Fruit fly (Drosophila melanogaster): ENCODE data around the gene CG42870.

CG42870 gene

dm6 chr3R:21731682-21732081 lies 5.5 kb downstream of the CG42870 start (continued):
- TF ChIP-seq PHDP (tag; optimal IDR thresholded peaks at IDR 0.05) (no peak), pan (optimal IDR thresholded peaks at IDR 0.05) (no peak), pan (GFP tag; optimal IDR thresholded peaks at IDR 0.05 in 1 of 2, IDR thresholded peaks at IDR 0.05 in 1 of 2) (peak in 1 of 2 experiments; percentile 46), CG11504 (tag; optimal IDR thresholded peaks at IDR 0.05) (peak; percentile 37), Ptx1 (GFP tag; IDR thresholded peaks at IDR 0.05) (peak; percentile 38; the same call in 1 of the 2 replicates), CG32772 (GFP tag; IDR thresholded peaks at IDR 0.05) (0 out of 2 replicates have a peak, but pooled peaks have one; percentile 5), CG17328 (GFP tag; IDR thresholded peaks at IDR 0.05) (0 out of 2 replicates have a peak, but pooled peaks have one; percentile 16), Side (GFP tag; optimal IDR thresholded peaks at IDR 0.05) (no peak), gem (tag; optimal IDR thresholded peaks at IDR 0.05) (peak; percentile 20), sens (GFP tag) (peak; percentile 25), CG7839 (tag; optimal IDR thresholded peaks at IDR 0.05) (peak; percentile 5), CG15601 (tag; optimal IDR thresholded peaks at IDR 0.05) (no peak), row (GFP tag; IDR thresholded peaks at IDR 0.05) (0 out of 3 replicates have a peak, but pooled peaks have one; percentile 28), CG10979 (tag; optimal IDR thresholded peaks at IDR 0.05) (peak; percentile 2), CG1024 (GFP tag; IDR thresholded peaks at IDR 0.05) (no peak), Drgx (GFP tag; IDR thresholded peaks at IDR 0.05) (peak; percentile 52), dmrt99B (tag; optimal IDR thresholded peaks at IDR 0.05) (peak; percentile 16), wor (GFP tag; IDR thresholded peaks at IDR 0.05) (0 out of 2 replicates have a peak, but pooled peaks have one; percentile 15), Sox102F (GFP tag; optimal IDR thresholded peaks at IDR 0.05) (peak; percentile 27)

dm6 chr3R:21730955-21731354 lies 6.2 kb downstream of the CG42870 start:
- peak; percentile 38 for TF ChIP-seq stwl (tag; optimal IDR thresholded peaks at IDR 0.05)
- peak; percentile 94 for TF ChIP-seq CG18011 (GFP tag; optimal IDR thresholded peaks at IDR 0.05)
- TF ChIP-seq oc (tag; optimal IDR thresholded peaks at IDR 0.05), result no peak

DNA sequence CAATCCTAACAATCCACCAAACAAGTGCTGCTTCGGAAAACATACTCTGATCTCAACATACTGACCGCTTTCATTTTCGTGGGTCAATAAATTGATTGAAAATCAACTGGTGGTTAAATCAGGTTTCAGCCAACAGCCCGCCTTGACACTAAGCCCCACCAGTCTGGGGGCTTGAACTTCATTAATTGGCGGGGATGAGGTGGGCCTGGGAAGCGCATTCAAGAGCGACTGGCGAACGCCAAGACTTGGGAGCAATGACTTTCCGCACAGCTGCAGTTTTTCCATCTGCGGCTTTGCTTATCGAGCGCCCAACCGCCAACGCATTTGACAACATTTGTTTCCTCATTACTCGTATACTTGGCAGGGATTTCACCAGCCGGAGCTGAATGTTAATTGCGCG lies 10.6 kb downstream of the CG42870 start:
- TF ChIP-seq hb (GFP tag; IDR thresholded peaks at IDR 0.05; ENCODE audit: partially characterized antibody) (no peak), CG13775 (GFP tag; optimal IDR thresholded peaks at IDR 0.05) (no peak), psq (GFP tag; optimal IDR thresholded peaks at IDR 0.05) (no peak), oc (tag; optimal IDR thresholded peaks at IDR 0.05) (peak; percentile 53), gem (tag; optimal IDR thresholded peaks at IDR 0.05) (no peak), CG30431 (GFP tag; optimal IDR thresholded peaks at IDR 0.05) (no peak), Awh (GFP tag; IDR thresholded peaks at IDR 0.05) (0 out of 2 replicates have a peak, but pooled peaks have one; percentile 32)

DNA sequence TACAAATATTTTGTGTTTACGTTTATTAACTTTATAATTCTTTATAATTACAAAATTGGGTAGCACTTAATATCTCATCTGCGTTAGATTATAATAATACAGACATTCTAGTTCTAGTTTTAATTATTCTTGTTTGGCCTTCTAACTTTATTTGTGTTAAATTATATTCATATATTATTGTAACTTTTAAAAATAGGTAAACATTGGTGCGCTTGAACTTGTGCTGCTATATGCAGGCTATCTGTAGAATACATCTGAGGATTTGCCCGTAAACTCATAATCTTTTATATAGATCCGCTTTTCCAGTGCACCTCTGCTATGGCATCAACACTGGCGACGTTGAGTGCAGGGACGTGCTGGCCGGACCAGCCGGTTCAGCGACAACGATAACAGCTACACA lies 14.7 kb downstream of the CG42870 start:
- TF ChIP-seq Drgx (GFP tag; IDR thresholded peaks at IDR 0.05) (0 out of 2 replicates have a peak, but pooled peaks have one; percentile 11), hth (optimal IDR thresholded peaks at IDR 0.05) (no peak)

DNA sequence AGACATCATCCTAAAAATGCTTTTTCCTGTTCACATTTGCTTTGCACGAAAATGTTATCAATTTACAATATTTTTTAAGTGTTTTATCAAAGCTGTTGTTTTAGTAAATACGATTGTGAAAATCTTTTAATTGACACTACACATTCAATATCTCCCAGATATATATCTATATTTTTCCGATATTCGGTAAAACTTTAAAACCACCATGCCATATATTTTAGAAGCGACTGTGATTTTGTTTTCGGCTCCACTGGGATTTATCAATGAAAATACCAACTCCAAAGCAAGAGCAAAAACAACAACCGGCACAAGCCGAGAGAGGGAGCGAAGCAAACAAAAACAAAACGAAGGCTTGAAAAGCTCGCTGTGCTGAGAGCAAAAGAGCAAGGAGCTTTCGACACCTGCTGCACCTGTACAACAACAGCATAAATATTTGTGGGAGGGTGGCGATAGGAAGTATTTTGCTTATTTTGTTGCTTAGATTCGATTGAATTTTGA lies 17.2 kb downstream of the CG42870 start:
- TF ChIP-seq CG18599 (GFP tag; optimal IDR thresholded peaks at IDR 0.05) (no peak), toy (GFP tag; IDR thresholded peaks at IDR 0.05) (no peak), twi (tag; optimal IDR thresholded peaks at IDR 0.05) (no peak), lmd (GFP tag; IDR thresholded peaks at IDR 0.05) (peak; percentile 39; the same call in 1 of the 2 replicates), stc (GFP tag; IDR thresholded peaks at IDR 0.05) (no peak), CrebB (tag; optimal IDR thresholded peaks at IDR 0.05) (no peak), B-H1 (GFP tag; IDR thresholded peaks at IDR 0.05) (no peak), repo (GFP tag; optimal IDR thresholded peaks at IDR 0.05) (no peak), CG17359 (tag; optimal IDR thresholded peaks at IDR 0.05) (peak; percentile 57), Ets65A (GFP tag) (no peak), lab (GFP tag; optimal IDR thresholded peaks at IDR 0.05) (peak; percentile 58), MBD-R2 (GFP tag; IDR thresholded peaks at IDR 0.05) (no peak), sim (GFP tag; IDR thresholded peaks at IDR 0.05) (no peak), mam (GFP tag; optimal IDR thresholded peaks at IDR 0.05) (peak; percentile 41), trem (tag; optimal IDR thresholded peaks at IDR 0.05) (no peak), CkIIα-i1 (GFP tag; IDR thresholded peaks at IDR 0.05) (no peak), CG7963 (GFP tag; IDR thresholded peaks at IDR 0.05; ENCODE audit: partially characterized antibody) (no peak), ewg (GFP tag; optimal IDR thresholded peaks at IDR 0.05) (no peak)
